Fruit fly (Drosophila melanogaster) S2 (cell line): ENCODE results near the gene clumsy.

ENCODE experiments used
- CG8478 ChIP-seq: fragments of >200 bp; optimal IDR thresholded peaks from 2 replicates; lab custom pipeline; 2018
- CTCF ChIP-seq, 2 experiments: fragments of >200 bp; optimal IDR thresholded peaks; 2 replicates each; lab custom pipeline; 2018

dm6 chr2L:21172922-21173321 is 33.4 kb upstream of the clumsy start, which contains the start of gene CG31627:
- TF ChIP-seq CG8478 (lab: Kevin White, UChicago) (no peak), CTCF (optimal IDR thresholded peaks at IDR 0.05; lab: Kevin White, UChicago) (no peak)
